Worm (Caenorhabditis elegans): ENCODE measurements around the gene ufm-1.
"Not testable (repeated sequence)": the region's sequence is repeated elsewhere in the genome, so short reads cannot be mapped to it uniquely, and the experiment has no call there.

The ufm-1 gene

ce11 chrIII:7815571-7816348 lies 43.0 kb upstream of the ufm-1 start:
- TF ChIP-seq rec-8 (tag; optimal IDR thresholded peaks at IDR 0.05) (no peak), attf-3 (GFP tag; conservative IDR thresholded peaks at IDR 0.05) (no peak)

ce11 chrIII:7816463-7816862 lies 42.3 kb upstream of the ufm-1 start:
- TF ChIP-seq K11D2.4 (GFP tag; IDR thresholded peaks at IDR 0.05) (no peak), ekl-4 (GFP tag; IDR thresholded peaks at IDR 0.05) (no peak), cebp-2 (GFP tag; IDR thresholded peaks at IDR 0.05) (no peak)

DNA sequence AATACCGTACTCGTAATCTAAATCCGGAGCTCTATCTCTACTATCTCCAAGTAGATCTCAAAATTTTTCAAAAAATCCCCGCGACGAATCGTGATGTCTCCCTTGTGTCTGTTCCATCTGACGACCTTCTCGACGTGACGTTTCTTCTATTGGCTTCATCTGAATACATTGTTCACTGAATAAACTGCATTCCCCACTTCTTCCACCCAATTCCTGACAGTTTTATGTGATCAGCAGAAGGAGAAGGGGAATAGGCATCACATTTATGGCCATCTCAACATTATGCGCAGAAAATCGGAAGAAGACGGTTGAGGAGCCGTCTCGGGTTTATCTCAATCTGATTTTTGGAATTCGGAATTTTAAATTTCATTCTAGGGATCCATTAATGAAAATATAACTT lies 39.8 kb upstream of the ufm-1 start:
- TF ChIP-seq B0336.3 (GFP tag; IDR thresholded peaks at IDR 0.05), result no peak
- TF ChIP-seq tbp1 (GFP tag; optimal IDR thresholded peaks at IDR 0.05), result no peak
- TF ChIP-seq bed-1 (GFP tag; IDR thresholded peaks at IDR 0.05), result no peak
- no peak for TF ChIP-seq B0019.2 (GFP tag; conservative IDR thresholded peaks at IDR 0.05)
- TF ChIP-seq chd-7 (tag; optimal IDR thresholded peaks at IDR 0.05), result no peak
- TF ChIP-seq F33H1.4 (GFP tag; IDR thresholded peaks at IDR 0.05), result no peak
- no peak for TF ChIP-seq ccch-3 (GFP tag; optimal IDR thresholded peaks at IDR 0.05)

DNA sequence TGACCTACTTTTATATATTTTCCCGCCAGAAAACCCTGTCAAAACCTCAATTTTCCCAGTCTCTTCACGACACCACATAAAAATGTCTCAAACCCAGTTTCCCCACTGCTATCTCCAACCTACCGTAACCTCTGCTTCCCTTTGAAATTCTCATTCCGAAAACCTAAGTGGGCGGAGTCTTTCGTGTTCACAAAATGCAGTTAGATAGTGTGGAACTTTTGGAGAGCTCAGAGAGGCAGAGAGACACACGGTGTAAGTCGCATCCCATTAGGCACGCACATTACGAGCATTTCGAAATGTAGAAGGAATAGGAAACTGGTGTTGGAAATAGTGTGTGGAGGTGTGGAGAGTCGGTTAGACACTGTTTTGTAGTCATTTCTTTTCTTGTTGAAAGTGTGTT lies 38.9 kb upstream of the ufm-1 start:
- TF ChIP-seq ceh-40 (GFP tag; IDR thresholded peaks at IDR 0.05) (no peak), mcd-1 (GFP tag; IDR thresholded peaks at IDR 0.05) (no peak)

- TF ChIP-seq lin-26 (GFP tag; IDR thresholded peaks at IDR 0.05) (peak; percentile 74; the same call in 1 of the 2 replicates), B0261.1 (tag; optimal IDR thresholded peaks at IDR 0.05) (peak; percentile 43), rpc-1 (tag; optimal IDR thresholded peaks at IDR 0.05) (peak; percentile 44), tbp1 (GFP tag; optimal IDR thresholded peaks at IDR 0.05) (peak; percentile 39)
- TF ChIP-seq rpc-1 (optimal IDR thresholded peaks at IDR 0.05), result not testable (repeated sequence)
Measured at ce11 chrIII:7821130-7821529, 37.6 kb upstream of the ufm-1 start.

ce11 chrIII:7823285-7823684 lies 35.5 kb upstream of the ufm-1 start:
- TF ChIP-seq attf-6 (GFP tag; IDR thresholded peaks at IDR 0.05), result no peak
- no peak for TF ChIP-seq Y67H2A.10 (GFP tag; conservative IDR thresholded peaks at IDR 0.05)
- TF ChIP-seq snpc-1.1 (tag; optimal IDR thresholded peaks at IDR 0.05; ENCODE audit: insufficient read depth), result no peak
- no peak for TF ChIP-seq Y53G8AR.9 (GFP tag; conservative IDR thresholded peaks at IDR 0.05)
- TF ChIP-seq madf-8 (GFP tag; conservative IDR thresholded peaks at IDR 0.05), result no peak
- TF ChIP-seq F57A8.1 (GFP tag; optimal IDR thresholded peaks at IDR 0.05), result no peak
- no peak for TF ChIP-seq B0035.1 (tag; optimal IDR thresholded peaks at IDR 0.05)
- no peak for TF ChIP-seq let-526 (GFP tag; IDR thresholded peaks at IDR 0.05)
- TF ChIP-seq madf-3 (GFP tag; IDR thresholded peaks at IDR 0.05), result no peak
- TF ChIP-seq ekl-4 (GFP tag; IDR thresholded peaks at IDR 0.05), result no peak
- no peak for TF ChIP-seq T07F8.4 (tag; optimal IDR thresholded peaks at IDR 0.05)
- no peak for TF ChIP-seq K11D2.4 (GFP tag; IDR thresholded peaks at IDR 0.05)
- TF ChIP-seq Y95B8A.8 (GFP tag; IDR thresholded peaks at IDR 0.05), result no peak
